Fruit fly (Drosophila melanogaster): ENCODE data around the gene CG33511.

The CG33511 gene

dm6 chr2L:21040719-21041118, 41.6 kb downstream of the CG33511 start:
- TF ChIP-seq noc (tag; optimal IDR thresholded peaks at IDR 0.05): no peak

- TF ChIP-seq noc (tag; optimal IDR thresholded peaks at IDR 0.05): no peak
Measured at dm6 chr2L:21039569-21040159, 42.6 kb downstream of the CG33511 start.

DNA sequence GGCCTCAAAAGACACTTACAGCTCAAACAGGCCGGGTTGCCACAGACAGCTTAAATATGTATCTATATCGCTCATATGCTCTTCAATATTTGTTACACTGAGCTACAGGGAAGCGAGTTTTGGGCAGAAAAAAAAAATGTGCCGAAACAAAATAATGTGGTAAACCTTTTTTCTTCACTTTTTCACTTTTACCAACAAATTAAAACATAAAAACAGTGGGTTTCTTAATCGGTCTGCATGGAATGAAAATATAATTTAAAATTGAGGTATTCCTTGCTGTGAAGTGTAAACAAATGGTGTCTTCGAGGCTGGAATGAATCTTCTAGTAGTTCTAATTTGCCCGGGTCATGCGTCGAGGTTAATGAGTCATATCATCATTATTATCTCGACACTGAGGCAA, 43.6 kb downstream of the CG33511 start:
- no peak for TF ChIP-seq noc (tag; optimal IDR thresholded peaks at IDR 0.05)

- TF ChIP-seq noc (tag; optimal IDR thresholded peaks at IDR 0.05): no peak
Measured at dm6 chr2L:21037723-21038122, 44.6 kb downstream of the CG33511 start.

DNA sequence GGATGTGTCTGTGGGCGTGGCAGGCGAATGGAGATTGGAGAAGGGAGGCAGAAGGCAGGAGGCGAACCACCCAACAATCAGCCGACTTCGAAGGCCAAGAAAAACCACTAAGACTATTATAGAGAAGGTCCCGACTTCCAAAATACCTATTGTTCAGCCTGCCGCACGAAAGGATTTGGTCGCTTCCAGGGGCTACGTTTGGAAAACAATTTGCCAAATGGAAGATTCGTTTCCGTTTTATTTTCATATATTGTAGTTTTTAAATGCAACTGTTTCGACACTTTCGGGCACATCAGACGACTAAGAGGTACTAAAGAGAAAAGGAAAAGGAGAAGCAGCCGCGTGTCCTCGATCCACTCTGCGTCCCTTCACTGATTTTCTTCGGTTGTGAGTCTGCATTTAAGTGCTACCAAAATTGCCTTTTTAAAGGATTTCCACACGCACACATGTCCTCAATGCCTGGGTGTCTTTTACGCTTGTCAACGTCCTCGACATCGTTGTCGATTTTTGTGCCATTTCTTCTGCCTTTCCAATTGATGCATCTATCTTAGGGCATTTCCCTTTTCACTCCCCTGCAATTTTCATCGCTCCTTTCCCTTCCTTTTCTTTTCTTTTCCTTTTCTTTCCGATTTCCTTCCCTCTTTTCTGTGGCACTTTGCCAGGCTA, 46.5 kb downstream of the CG33511 start:
- TF ChIP-seq noc (tag; optimal IDR thresholded peaks at IDR 0.05): no peak

dm6 chr2L:21034388-21034787, 47.9 kb downstream of the CG33511 start:
- no peak for TF ChIP-seq noc (tag; optimal IDR thresholded peaks at IDR 0.05)

- TF ChIP-seq noc (tag; optimal IDR thresholded peaks at IDR 0.05): no peak
Measured at dm6 chr2L:21033315-21033714, 49.0 kb downstream of the CG33511 start.

Measured in whole organism, larva.